Worm (Caenorhabditis elegans) whole organism, L2 larva: ENCODE data around the gene str-60.

Experiments used
- R02D3.7 ChIP-seq: fragments of 150-350 bp; optimal IDR thresholded peaks from 2 replicates; lab custom pipeline; 2014; ENCODE audit warnings: missing biosample characterization, missing genetic modification characterization
- Y55F3AM.14 ChIP-seq: fragments of 200-800 bp; sonication (Bioruptor generic); optimal IDR thresholded peaks from 2 replicates; lab custom pipeline; 2018; ENCODE audit warnings: mild to moderate bottlenecking, missing genetic modification characterization, missing compliant biosample characterization
- alr-1 ChIP-seq: fragments of 150-350 bp; optimal IDR thresholded peaks from 2 replicates; lab custom pipeline; 2014; ENCODE audit warnings: missing biosample characterization, missing genetic modification characterization
- aly-2 ChIP-seq: fragments of 150-350 bp; optimal IDR thresholded peaks from 2 replicates; lab custom pipeline; 2014; ENCODE audit warnings: missing biosample characterization, missing genetic modification characterization
- ama-1 ChIP-seq: fragments of 150-350 bp; optimal IDR thresholded peaks from 2 replicates; lab custom pipeline; 2018; ENCODE audit warnings: inconsistent platforms
- blmp-1 ChIP-seq: sonication (generic microtip); optimal IDR thresholded peaks from 2 replicates; lab custom pipeline; 2017; ENCODE audit warnings: missing genetic modification characterization, mild to moderate bottlenecking, missing compliant biosample characterization, antibody characterized with exemption, moderate library complexity; ENCODE audit not compliant: insufficient read depth
- ceh-16 ChIP-seq: fragments of 150-350 bp; optimal IDR thresholded peaks from 2 replicates; lab custom pipeline; 2014; ENCODE audit warnings: missing biosample characterization, missing genetic modification characterization
- ceh-82 ChIP-seq: fragments of 150-350 bp; optimal IDR thresholded peaks from 2 replicates; lab custom pipeline; 2014; ENCODE audit warnings: missing biosample characterization, missing genetic modification characterization
- egl-27 ChIP-seq: sonication (generic microtip); optimal IDR thresholded peaks from 3 replicates; lab custom pipeline; 2017; ENCODE audit warnings: missing biosample characterization, missing genetic modification reagents, missing genetic modification characterization
- elt-1 ChIP-seq: fragments of 150-350 bp; optimal IDR thresholded peaks from 2 replicates; lab custom pipeline; 2014; ENCODE audit warnings: missing biosample characterization, missing genetic modification characterization
- fos-1 ChIP-seq: fragments of 150-350 bp; optimal IDR thresholded peaks from 2 replicates; lab custom pipeline; 2014; ENCODE audit warnings: missing biosample characterization, missing genetic modification characterization
- gmeb-1 ChIP-seq: fragments of 150-350 bp; optimal IDR thresholded peaks from 2 replicates; lab custom pipeline; 2014; ENCODE audit warnings: missing biosample characterization, missing genetic modification characterization
- lin-11 ChIP-seq: fragments of 150-350 bp; sonication (generic microtip); optimal IDR thresholded peaks from 2 replicates; lab custom pipeline; 2014; ENCODE audit warnings: missing biosample characterization, missing genetic modification characterization, inconsistent platforms, mixed read lengths
- lin-13 ChIP-seq: fragments of 150-350 bp; optimal IDR thresholded peaks from 2 replicates; lab custom pipeline; 2014; ENCODE audit warnings: missing biosample characterization, missing genetic modification reagents, missing genetic modification characterization
- lin-39 ChIP-seq: fragments of 150-350 bp; optimal IDR thresholded peaks from 2 replicates; lab custom pipeline; 2014; ENCODE audit warnings: missing biosample characterization, missing genetic modification reagents, missing genetic modification characterization
- mab-5 ChIP-seq: fragments of 150-350 bp; optimal IDR thresholded peaks from 2 replicates; lab custom pipeline; 2014; ENCODE audit warnings: missing biosample characterization, missing genetic modification characterization
- mdl-1 ChIP-seq, 2 experiments: fragments of 150-350 bp in 1 of 2; sonication (generic microtip) in 1 of 2; optimal IDR thresholded peaks; 2 replicates each; lab custom pipeline; 2017; ENCODE audit warnings: missing biosample characterization in 2 of 2, missing genetic modification characterization in 2 of 2
- nhr-10 ChIP-seq: sonication (generic microtip); optimal IDR thresholded peaks from 2 replicates; lab custom pipeline; 2017; ENCODE audit warnings: missing biosample characterization, missing genetic modification characterization
- nhr-11 ChIP-seq: fragments of 150-350 bp; optimal IDR thresholded peaks from 2 replicates; lab custom pipeline; 2014; ENCODE audit warnings: missing biosample characterization, missing genetic modification characterization
- nhr-12 ChIP-seq: fragments of 150-350 bp; optimal IDR thresholded peaks from 2 replicates; lab custom pipeline; 2014; ENCODE audit warnings: missing biosample characterization, missing genetic modification characterization
- nhr-23 ChIP-seq: fragments of 150-350 bp; optimal IDR thresholded peaks from 2 replicates; lab custom pipeline; 2014; ENCODE audit warnings: missing biosample characterization, missing genetic modification reagents, missing genetic modification characterization
- nhr-6 ChIP-seq: fragments of 150-350 bp; optimal IDR thresholded peaks from 2 replicates; lab custom pipeline; 2014; ENCODE audit warnings: missing biosample characterization, missing genetic modification characterization
- skn-1 ChIP-seq: sonication (generic microtip); optimal IDR thresholded peaks from 2 replicates; lab custom pipeline; 2017; ENCODE audit warnings: missing biosample characterization, missing genetic modification characterization
- sma-3 ChIP-seq: sonication (generic microtip); optimal IDR thresholded peaks from 2 replicates; lab custom pipeline; 2016; ENCODE audit warnings: missing genetic modification reagents, missing genetic modification characterization, missing compliant biosample characterization
- sma-9 ChIP-seq, 2 experiments: fragments of 150-350 bp in 1 of 2; sonication (generic microtip) in 1 of 2; optimal IDR thresholded peaks; 2 replicates each; lab custom pipeline; 2014 to 2016; ENCODE audit warnings: missing genetic modification characterization in 2 of 2, mild to moderate bottlenecking in 1 of 2, missing biosample characterization in 1 of 2, missing compliant biosample characterization in 1 of 2, missing genetic modification reagents in 1 of 2, moderate library complexity in 1 of 2
- unc-62 ChIP-seq: fragments of 150-350 bp; optimal IDR thresholded peaks from 2 replicates; lab custom pipeline; 2014; ENCODE audit warnings: missing biosample characterization, missing genetic modification reagents, missing genetic modification characterization
- zag-1 ChIP-seq: fragments of 150-350 bp; optimal IDR thresholded peaks from 2 replicates; lab custom pipeline; 2014; ENCODE audit warnings: missing biosample characterization, missing genetic modification characterization
- ztf-1 ChIP-seq: fragments of 200-800 bp; sonication (Bioruptor generic); conservative IDR thresholded peaks from 2 replicates; pipeline ENCODE4 v1.3.6; 2022; ENCODE audit warnings: missing genetic modification characterization, missing compliant biosample characterization
- ztf-11 ChIP-seq: sonication (generic microtip); optimal IDR thresholded peaks from 2 replicates; lab custom pipeline; 2017; ENCODE audit warnings: missing biosample characterization, missing genetic modification characterization
- ztf-4 ChIP-seq: fragments of 150-350 bp; optimal IDR thresholded peaks from 2 replicates; lab custom pipeline; 2014; ENCODE audit warnings: missing biosample characterization, missing genetic modification characterization

Gene str-60

ce11 chrV:15888751-15889150 is 9.0 kb upstream of the str-60 start, which contains the start of gene cgt-1:
Gene cgt-1, minus strand, starts transcription at chrV:15888851.
- no peak for TF ChIP-seq mab-5 (tag; lab: Kevin White, UChicago)
- TF ChIP-seq, all 48 proteins: peak for 0

ce11 chrV:15890115-15890514 is 7.7 kb upstream of the str-60 start:
- TF ChIP-seq fos-1 (tag; lab: Kevin White, UChicago) (peak; percentile 88), nhr-12 (tag; lab: Kevin White, UChicago) (no peak)

ce11 chrV:15891279-15891678 is 6.5 kb upstream of the str-60 start:
- TF ChIP-seq ztf-4 (tag; lab: Kevin White, UChicago) = no peak
- TF ChIP-seq sma-9 (GFP tag; optimal IDR thresholded peaks at IDR 0.05; lab: Kevin White, UChicago) = peak; percentile 10
- TF ChIP-seq sma-9 (tag; optimal IDR thresholded peaks at IDR 0.05; lab: Kevin White, UChicago) = no peak
- peak; percentile 84 for TF ChIP-seq fos-1 (tag; lab: Kevin White, UChicago)
- TF ChIP-seq, all 48 proteins: peak for 2

- TF ChIP-seq nhr-11 (tag; lab: Kevin White, UChicago) (no peak), zag-1 (tag; lab: Kevin White, UChicago) (no peak), fos-1 (tag; lab: Kevin White, UChicago) (no peak)
These were observed 6.0 kb upstream of the str-60 start, which contains the start of gene T06C12.12 for ce11 chrV:15891761-15892160. Gene T06C12.12, plus strand, starts transcription at chrV:15892061.

- TF ChIP-seq elt-1 (tag; lab: Kevin White, UChicago) (no peak), skn-1 (no peak), nhr-12 (tag; lab: Kevin White, UChicago) (no peak), egl-27 (tag; lab: Kevin White, UChicago) (no peak), ceh-82 (no peak), aly-2 (no peak), mdl-1 (tag; optimal IDR thresholded peaks at IDR 0.05; lab: Kevin White, UChicago) (no peak), lin-11 (no peak), zag-1 (tag; lab: Kevin White, UChicago) (no peak)
- TF ChIP-seq, all 48 proteins: peak for 0
These were observed 5.1 kb upstream of the str-60 start, which contains the start of gene T06C12.11 for ce11 chrV:15892696-15893095. Gene T06C12.11, plus strand, starts transcription at chrV:15892996.

- TF ChIP-seq ceh-82 (no peak), nhr-6 (no peak), Y55F3AM.14 (GFP tag; lab: Kevin White, UChicago) (no peak), unc-62 (GFP tag; lab: Kevin White, UChicago) (no peak), mdl-1 (tag; optimal IDR thresholded peaks at IDR 0.05; lab: Kevin White, UChicago) (no peak), ztf-1 (GFP tag; lab: Robert Waterston, UW) (no peak), ztf-11 (tag; lab: Kevin White, UChicago) (no peak), ceh-16 (tag; lab: Kevin White, UChicago) (no peak), lin-39 (tag; lab: Kevin White, UChicago) (no peak), lin-13 (no peak), nhr-23 (tag; lab: Kevin White, UChicago) (no peak)
These were observed 1.1 kb upstream of the str-60 start, which contains the start of gene nhr-213 for ce11 chrV:15896671-15897070. Gene nhr-213, minus strand, starts transcription at chrV:15896771.

ce11 chrV:15899696-15900095 is 1.9 kb downstream of the str-60 start, which contains the start of gene T06C12.14:
Gene T06C12.14, plus strand, starts transcription at chrV:15899996.
- TF ChIP-seq ceh-82 (no peak), sma-3 (GFP tag; lab: Kevin White, UChicago) (no peak), lin-13 (no peak), blmp-1 (tag; lab: Kevin White, UChicago) (no peak), nhr-10 (tag; lab: Kevin White, UChicago) (no peak), ama-1 (lab: Kevin White, UChicago) (no peak), mab-5 (tag; lab: Kevin White, UChicago) (no peak), alr-1 (tag; lab: Kevin White, UChicago) (no peak), R02D3.7 (tag; lab: Kevin White, UChicago) (no peak), gmeb-1 (no peak)
